Fruit fly (Drosophila melanogaster) whole organism, wandering third instar larva: ENCODE data around the gene CG43254.

Source experiments
- CrebA ChIP-seq: fragments of 200-800 bp; sonication (Bioruptor generic); optimal IDR thresholded peaks from 2 replicates; lab custom pipeline; 2016; ENCODE audit warnings: missing biosample characterization, mild to moderate bottlenecking, missing genetic modification characterization, borderline replicate concordance
- Dfd ChIP-seq: fragments of >200 bp; optimal IDR thresholded peaks from 2 replicates; lab custom pipeline; 2017; ENCODE audit warnings: missing biosample characterization, missing genetic modification characterization
- HLH106 ChIP-seq: fragments of 200-800 bp; optimal IDR thresholded peaks from 3 replicates; lab custom pipeline; 2019; ENCODE audit warnings: missing biosample characterization, mild to moderate bottlenecking, missing genetic modification characterization, moderate library complexity
- Hr78 ChIP-seq: fragments of >200 bp; optimal IDR thresholded peaks from 2 replicates; lab custom pipeline; 2017; ENCODE audit warnings: missing biosample characterization, missing genetic modification characterization
- Hr83 ChIP-seq: fragments of 200-300 bp; sonication (Bioruptor generic); optimal IDR thresholded peaks from 2 replicates; lab custom pipeline; 2016; ENCODE audit warnings: missing biosample characterization, mild to moderate bottlenecking, missing genetic modification characterization, moderate library complexity; ENCODE audit not compliant: poor library complexity, severe bottlenecking
- OdsH ChIP-seq: fragments of 200-800 bp; sonication (Bioruptor generic); optimal IDR thresholded peaks from 2 replicates; lab custom pipeline; 2016; ENCODE audit warnings: missing biosample characterization, mild to moderate bottlenecking, missing genetic modification characterization
- br ChIP-seq: fragments of 200-800 bp; sonication (Bioruptor generic); optimal IDR thresholded peaks from 2 replicates; lab custom pipeline; 2016; ENCODE audit warnings: missing biosample characterization, missing genetic modification characterization
- dl ChIP-seq, 2 experiments: fragments of 175-275, 200-275 bp in 1 of 2; fragments of 200-275 bp in 1 of 2; sonication (Bioruptor generic); optimal IDR thresholded peaks; lab custom pipeline; 2018; ENCODE audit warnings: mild to moderate bottlenecking in 2 of 2, missing biosample characterization in 2 of 2, missing genetic modification characterization in 2 of 2, moderate library complexity in 2 of 2; ENCODE audit not compliant: partially characterized antibody in 2 of 2, insufficient read depth in 1 of 2
- dmrt93B ChIP-seq: fragments of 200-800 bp; sonication (Bioruptor generic); optimal IDR thresholded peaks from 2 replicates; lab custom pipeline; 2018; ENCODE audit warnings: missing biosample characterization, mild to moderate bottlenecking, missing genetic modification characterization
- h ChIP-seq: fragments of 200-800 bp; sonication (Bioruptor generic); optimal IDR thresholded peaks from 3 replicates; lab custom pipeline; 2016; ENCODE audit warnings: missing biosample characterization, mild to moderate bottlenecking, missing genetic modification characterization
- pan ChIP-seq: fragments of >200 bp; optimal IDR thresholded peaks from 2 replicates; lab custom pipeline; 2017
- sage ChIP-seq: fragments of 200-800 bp; sonication (Bioruptor generic); optimal IDR thresholded peaks from 2 replicates; lab custom pipeline; 2016; ENCODE audit warnings: missing biosample characterization, mild to moderate bottlenecking, missing genetic modification characterization
- tai ChIP-seq: sonication (Bioruptor generic); optimal IDR thresholded peaks from 2 replicates; lab custom pipeline; 2016; ENCODE audit warnings: missing biosample characterization, missing genetic modification characterization
- woc ChIP-seq: sonication (Bioruptor generic); optimal IDR thresholded peaks from 2 replicates; lab custom pipeline; 2016; ENCODE audit warnings: missing biosample characterization, mild to moderate bottlenecking, missing genetic modification characterization

dm6 chr3R:7760970-7761558 lies 21.7 kb upstream of the CG43254 start:
- TF ChIP-seq Hr83 (GFP tag; lab: Kevin White, UChicago) = no peak
- TF ChIP-seq Dfd = no peak
- no peak for TF ChIP-seq Hr78 (GFP tag; lab: Kevin White, UChicago)
- TF ChIP-seq sage (GFP tag; lab: Kevin White, UChicago) = no peak
- TF ChIP-seq tai (GFP tag; lab: Kevin White, UChicago) = no peak
- no peak for TF ChIP-seq HLH106 (tag; lab: Kevin White, UChicago)
- TF ChIP-seq woc (GFP tag; lab: Kevin White, UChicago) = no peak
- TF ChIP-seq h (GFP tag; lab: Kevin White, UChicago) = no peak
- TF ChIP-seq pan = no peak
- TF ChIP-seq dl (GFP tag; optimal IDR thresholded peaks at IDR 0.05; lab: Kevin White, UChicago; ENCODE audit: insufficient read depth in 1 of 2, partially characterized antibody in 2 of 2) = no peak
- no peak for TF ChIP-seq dmrt93B (GFP tag; lab: Kevin White, UChicago)
- no peak for TF ChIP-seq OdsH
- no peak for TF ChIP-seq br (GFP tag; lab: Kevin White, UChicago)
- TF ChIP-seq CrebA (GFP tag; lab: Kevin White, UChicago) = no peak
